Worm (Caenorhabditis elegans) whole organism, midembryonic: ENCODE data around the gene E02C12.11.

Experiments used
- flt-1 ChIP-seq: fragments of 200-800 bp; sonication (Bioruptor generic); IDR thresholded peaks from 2 replicates; pipeline ENCODE4 v1.3.6; 2022; ENCODE audit warnings: missing genetic modification characterization, missing compliant biosample characterization
- med-1 ChIP-seq: sonication (generic microtip); optimal IDR thresholded peaks from 2 replicates; lab custom pipeline; 2017; ENCODE audit warnings: missing genetic modification characterization, mild to moderate bottlenecking, missing compliant biosample characterization, antibody characterized with exemption, missing genetic modification reagents; ENCODE audit not compliant: insufficient read depth
- ref-1 ChIP-seq: fragments of 200-800 bp; sonication (Bioruptor generic); conservative IDR thresholded peaks from 2 replicates; pipeline ENCODE4 v1.3.6; 2022; ENCODE audit warnings: missing genetic modification reagents, missing genetic modification characterization, missing compliant biosample characterization
- tab-1 ChIP-seq: fragments of 200-800 bp; sonication (Bioruptor generic); IDR thresholded peaks from 2 replicates; pipeline ENCODE4 v1.3.6; 2022; ENCODE audit warnings: missing genetic modification characterization, missing compliant biosample characterization

DNA sequence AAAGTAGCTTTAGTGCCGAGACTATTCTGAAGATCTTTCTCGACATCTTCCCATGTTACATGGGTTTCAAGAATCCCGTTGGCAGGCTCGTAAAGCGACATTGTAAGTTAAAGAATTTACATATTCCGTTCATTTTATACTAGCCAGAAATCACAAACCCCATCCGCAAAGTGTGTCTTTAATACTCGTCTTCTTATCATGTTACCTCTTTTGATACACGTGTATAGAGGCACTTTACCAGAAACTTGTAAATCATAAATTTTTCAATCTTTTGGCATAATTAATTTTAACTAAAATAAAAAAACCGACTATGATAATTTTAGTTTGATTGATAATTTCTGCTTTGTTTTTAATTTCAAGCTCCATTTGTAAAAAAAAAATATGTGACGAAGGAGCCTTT lies 8.7 kb downstream of the E02C12.11 start, which contains the start of gene E02C12.6:
- TF ChIP-seq ref-1 (GFP tag; lab: Robert Waterston, UW) (no peak), med-1 (GFP tag; lab: Kevin White, UChicago) (no peak), tab-1 (GFP tag; lab: Robert Waterston, UW) (no peak), flt-1 (GFP tag; lab: Robert Waterston, UW) (no peak)
